Fruit fly (Drosophila melanogaster) whole organism, prepupa: Measurements from ENCODE around the gene bb8.

ENCODE experiments used
- CG10631 ChIP-seq: fragments of 200-800 bp; sonication (Bioruptor generic); optimal IDR thresholded peaks from 2 replicates; lab custom pipeline; 2016; ENCODE audit warnings: missing biosample characterization, missing genetic modification characterization
- CG11294 ChIP-seq: fragments of 200-800 bp; sonication (Bioruptor generic); IDR thresholded peaks from 2 replicates; pipeline ENCODE4 v1.3.6; 2022; ENCODE audit warnings: missing biosample characterization, missing genetic modification characterization
- CG11762 ChIP-seq: fragments of 200-800 bp; sonication (Bioruptor generic); optimal IDR thresholded peaks from 3 replicates; lab custom pipeline; 2016; ENCODE audit warnings: missing biosample characterization, missing genetic modification characterization; ENCODE audit not compliant: insufficient read depth
- CG15336 ChIP-seq: fragments of 200-800 bp; sonication (Bioruptor generic); IDR thresholded peaks from 2 replicates; pipeline ENCODE4 v1.3.6; 2022; ENCODE audit warnings: missing biosample characterization, missing genetic modification characterization
- CG1621 ChIP-seq: fragments of 200-800 bp; sonication (Bioruptor generic); optimal IDR thresholded peaks from 3 replicates; lab custom pipeline; 2018; ENCODE audit warnings: missing biosample characterization, mild to moderate bottlenecking, missing genetic modification characterization
- CG31627 ChIP-seq: fragments of 200-800 bp; sonication (Bioruptor generic); optimal IDR thresholded peaks from 3 replicates; lab custom pipeline; 2016; ENCODE audit warnings: missing biosample characterization, missing genetic modification characterization
- CG32006 ChIP-seq: fragments of 200-800 bp; sonication (Bioruptor generic); optimal IDR thresholded peaks from 3 replicates; lab custom pipeline; 2017; ENCODE audit warnings: missing biosample characterization, mild to moderate bottlenecking, missing genetic modification characterization
- CG34406 ChIP-seq: fragments of 200-800 bp; sonication (Bioruptor generic); optimal IDR thresholded peaks from 3 replicates; lab custom pipeline; 2016; ENCODE audit warnings: missing biosample characterization, missing genetic modification characterization
- CG3919 ChIP-seq: fragments of 200-800 bp; sonication (Bioruptor generic); optimal IDR thresholded peaks from 3 replicates; lab custom pipeline; 2016; ENCODE audit warnings: missing biosample characterization, missing genetic modification characterization
- CG4318 ChIP-seq: fragments of 200-800 bp; sonication (Bioruptor generic); optimal IDR thresholded peaks from 3 replicates; lab custom pipeline; 2017; ENCODE audit warnings: missing biosample characterization, mild to moderate bottlenecking, missing genetic modification characterization
- CG6163 ChIP-seq: fragments of 200-800 bp; sonication (Bioruptor generic); IDR thresholded peaks from 3 replicates; pipeline ENCODE4 v1.3.6; 2022; ENCODE audit warnings: missing biosample characterization, missing genetic modification characterization
- CG6276 ChIP-seq: fragments of 200-800 bp; sonication (Bioruptor generic); optimal IDR thresholded peaks from 2 replicates; lab custom pipeline; 2017; ENCODE audit warnings: missing biosample characterization, mild to moderate bottlenecking, missing genetic modification characterization
- CG6792 ChIP-seq: fragments of 200-800 bp; sonication (Bioruptor generic); optimal IDR thresholded peaks from 3 replicates; lab custom pipeline; 2016; ENCODE audit warnings: missing biosample characterization, missing genetic modification characterization
- CG6854 ChIP-seq: fragments of 200-800 bp; sonication (Bioruptor generic); optimal IDR thresholded peaks from 2 replicates; lab custom pipeline; 2017; ENCODE audit warnings: missing biosample characterization, mild to moderate bottlenecking, missing genetic modification characterization
- CG8632 ChIP-seq: fragments of 200-800 bp; sonication (Bioruptor generic); optimal IDR thresholded peaks from 3 replicates; lab custom pipeline; 2016; ENCODE audit warnings: missing biosample characterization, missing genetic modification characterization
- CG9139 ChIP-seq: fragments of 200-800 bp; sonication (Bioruptor generic); optimal IDR thresholded peaks from 3 replicates; lab custom pipeline; 2017; ENCODE audit warnings: missing biosample characterization, mild to moderate bottlenecking, missing genetic modification characterization
- Eip75B ChIP-seq: fragments of 200-800 bp; sonication (Bioruptor generic); optimal IDR thresholded peaks from 3 replicates; lab custom pipeline; 2016; ENCODE audit warnings: missing biosample characterization, missing genetic modification characterization
- Eip78C ChIP-seq: fragments of 200-800 bp; sonication (Bioruptor generic); peaks from one replicate; lab custom pipeline; 2016; ENCODE audit warnings: missing biosample characterization, missing genetic modification characterization
- Ets21C ChIP-seq: fragments of 200-800 bp; sonication (Bioruptor generic); optimal IDR thresholded peaks from 3 replicates; lab custom pipeline; 2016; ENCODE audit warnings: missing biosample characterization, missing genetic modification characterization
- Ets96B ChIP-seq: fragments of 200-800 bp; optimal IDR thresholded peaks from 2 replicates; lab custom pipeline; 2019; ENCODE audit warnings: missing biosample characterization, mild to moderate bottlenecking, missing genetic modification characterization, moderate library complexity
- Gug ChIP-seq: fragments of 200-800 bp; sonication (Bioruptor generic); IDR thresholded peaks from 2 replicates; pipeline ENCODE4 v1.3.6; 2022; ENCODE audit warnings: missing biosample characterization, missing genetic modification characterization
- Hr39 ChIP-seq: fragments of 200-800 bp; sonication (Bioruptor generic); optimal IDR thresholded peaks from 2 replicates; lab custom pipeline; 2016; ENCODE audit warnings: missing biosample characterization, missing genetic modification characterization
- Hr4 ChIP-seq: fragments of 200-800 bp; sonication (Bioruptor generic); optimal IDR thresholded peaks from 3 replicates; lab custom pipeline; 2016; ENCODE audit warnings: missing biosample characterization, missing genetic modification characterization
- Met ChIP-seq: fragments of 200-800 bp; sonication (Bioruptor generic); optimal IDR thresholded peaks from 3 replicates; lab custom pipeline; 2016; ENCODE audit warnings: missing biosample characterization, missing genetic modification characterization
- OdsH ChIP-seq: fragments of 200-800 bp; sonication (Bioruptor generic); optimal IDR thresholded peaks from 3 replicates; lab custom pipeline; 2016; ENCODE audit warnings: missing biosample characterization, missing genetic modification characterization
- Smox ChIP-seq: fragments of 200-800 bp; sonication (Bioruptor generic); optimal IDR thresholded peaks from 3 replicates; lab custom pipeline; 2016; ENCODE audit warnings: missing biosample characterization, missing genetic modification characterization
- Sox102F ChIP-seq: fragments of 200-800 bp; sonication (Bioruptor generic); optimal IDR thresholded peaks from 2 replicates; lab custom pipeline; 2016; ENCODE audit warnings: missing biosample characterization, mild to moderate bottlenecking, missing genetic modification characterization
- Sox14 ChIP-seq: fragments of 200-800 bp; sonication (Bioruptor generic); optimal IDR thresholded peaks from 3 replicates; lab custom pipeline; 2016; ENCODE audit warnings: missing biosample characterization, missing genetic modification characterization
- Sox15 ChIP-seq: fragments of 200-800 bp; sonication (Bioruptor generic); optimal IDR thresholded peaks from 3 replicates; lab custom pipeline; 2016; ENCODE audit warnings: missing biosample characterization, missing genetic modification characterization
- achi ChIP-seq: fragments of 200-800 bp; sonication (Bioruptor generic); optimal IDR thresholded peaks from 3 replicates; lab custom pipeline; 2016; ENCODE audit warnings: missing biosample characterization, missing genetic modification characterization
- acj6 ChIP-seq: fragments of 200-800 bp; sonication (Bioruptor generic); optimal IDR thresholded peaks from 3 replicates; lab custom pipeline; 2016; ENCODE audit warnings: missing biosample characterization, missing genetic modification characterization
- cyc ChIP-seq: fragments of 200-800 bp; sonication (Bioruptor generic); optimal IDR thresholded peaks from 3 replicates; lab custom pipeline; 2016; ENCODE audit warnings: missing biosample characterization, missing genetic modification characterization
- dac ChIP-seq: fragments of 200-800 bp; sonication (Bioruptor generic); optimal IDR thresholded peaks from 2 replicates; lab custom pipeline; 2017; ENCODE audit warnings: missing biosample characterization, mild to moderate bottlenecking, missing genetic modification characterization
- dsx ChIP-seq: fragments of 200-800 bp; optimal IDR thresholded peaks from 3 replicates; lab custom pipeline; 2019; ENCODE audit warnings: missing biosample characterization, mild to moderate bottlenecking, missing genetic modification characterization, moderate library complexity; ENCODE audit not compliant: poor library complexity, severe bottlenecking
- eg ChIP-seq: fragments of 200-800 bp; sonication (Bioruptor generic); IDR thresholded peaks from 3 replicates; pipeline ENCODE4 v1.3.6; 2022; ENCODE audit warnings: missing biosample characterization, missing genetic modification characterization
- esn ChIP-seq: fragments of 200-800 bp; sonication (Bioruptor generic); optimal IDR thresholded peaks from 2 replicates; lab custom pipeline; 2016; ENCODE audit warnings: missing biosample characterization, mild to moderate bottlenecking, missing genetic modification characterization, moderate library complexity
- fd59A ChIP-seq: fragments of 200-800 bp; sonication (Bioruptor generic); optimal IDR thresholded peaks from 2 replicates; lab custom pipeline; 2017; ENCODE audit warnings: missing biosample characterization, mild to moderate bottlenecking, missing genetic modification characterization, missing genetic modification reagents
- lz ChIP-seq: fragments of 200-800 bp; sonication (Bioruptor generic); optimal IDR thresholded peaks from 3 replicates; lab custom pipeline; 2016; ENCODE audit warnings: missing biosample characterization, missing genetic modification characterization
- net ChIP-seq: fragments of 200-800 bp; sonication (Bioruptor generic); optimal IDR thresholded peaks from 3 replicates; lab custom pipeline; 2016; ENCODE audit warnings: missing biosample characterization, missing genetic modification characterization
- pdm3 ChIP-seq: fragments of 200-800 bp; sonication (Bioruptor generic); optimal IDR thresholded peaks from 3 replicates; lab custom pipeline; 2016; ENCODE audit warnings: missing biosample characterization, missing genetic modification characterization
- salr ChIP-seq, 2 experiments: fragments of 200-800 bp; sonication (Bioruptor generic); optimal IDR thresholded peaks; 3 replicates each; lab custom pipeline; 2016 to 2018; ENCODE audit warnings: missing biosample characterization in 2 of 2, missing genetic modification characterization in 2 of 2, mild to moderate bottlenecking in 1 of 2
- spab ChIP-seq: fragments of 200-800 bp; sonication (Bioruptor generic); optimal IDR thresholded peaks from 2 replicates; lab custom pipeline; 2017; ENCODE audit warnings: missing biosample characterization, mild to moderate bottlenecking, missing genetic modification characterization, missing genetic modification reagents
- ss ChIP-seq, 2 experiments: fragments of 200-800 bp; sonication (Bioruptor generic); optimal IDR thresholded peaks; 2 replicates in 1 of 2; 3 replicates in 1 of 2; lab custom pipeline; 2017 to 2018; ENCODE audit warnings: mild to moderate bottlenecking in 2 of 2, missing biosample characterization in 2 of 2, missing genetic modification characterization in 2 of 2, moderate library complexity in 1 of 2
- svp ChIP-seq: fragments of 200-800 bp; sonication (Bioruptor generic); peaks from one replicate; lab custom pipeline; 2016; ENCODE audit warnings: missing biosample characterization, missing genetic modification characterization
- topi ChIP-seq: fragments of 200-800 bp; sonication (Bioruptor generic); optimal IDR thresholded peaks from 3 replicates; lab custom pipeline; 2016; ENCODE audit warnings: missing biosample characterization, missing genetic modification characterization
- vri ChIP-seq: fragments of 200-800 bp; sonication (Bioruptor generic); optimal IDR thresholded peaks from 3 replicates; lab custom pipeline; 2016; ENCODE audit warnings: missing biosample characterization, mild to moderate bottlenecking, missing genetic modification characterization

The bb8 gene

dm6 chr3R:23300091-23300918 lies 10.3 kb upstream of the bb8 start (continued):
- TF ChIP-seq Sox14, result peak; percentile 39
- no peak for TF ChIP-seq Smox (GFP tag; lab: Kevin White, UChicago)
- TF ChIP-seq CG8632 (GFP tag; lab: Kevin White, UChicago), result peak; percentile 47
- peak; percentile 41 for TF ChIP-seq Ets96B
- TF ChIP-seq CG9139 (GFP tag; lab: Kevin White, UChicago), result no peak
- peak; percentile 38 for TF ChIP-seq CG32006 (GFP tag; lab: Kevin White, UChicago)
- no peak for TF ChIP-seq CG6854 (GFP tag; lab: Kevin White, UChicago)
- no peak for TF ChIP-seq dac (GFP tag; lab: Kevin White, UChicago)
- peak; percentile 13 for TF ChIP-seq Sox15
- no peak for TF ChIP-seq dsx (GFP tag; lab: Kevin White, UChicago)
- peak; percentile 64 for TF ChIP-seq Hr39 (GFP tag; lab: Kevin White, UChicago)
- TF ChIP-seq Met (GFP tag; lab: Kevin White, UChicago), result peak; percentile 65
- no peak for TF ChIP-seq spab (GFP tag; lab: Kevin White, UChicago)
- no peak for TF ChIP-seq ss (GFP tag; optimal IDR thresholded peaks at IDR 0.05; lab: Kevin White, UChicago)
- TF ChIP-seq Hr4 (GFP tag; lab: Kevin White, UChicago), result peak; percentile 6
- no peak for TF ChIP-seq fd59A (GFP tag; lab: Kevin White, UChicago)
- peak; percentile 51 for TF ChIP-seq lz (GFP tag; lab: Kevin White, UChicago)
- no peak for TF ChIP-seq CG4318
- peak; percentile 38; the same call in 1 of the 2 replicates for TF ChIP-seq CG15336 (GFP tag; lab: Robert Waterston, UW)
- peak; percentile 52 for TF ChIP-seq CG10631 (GFP tag; lab: Kevin White, UChicago)
- no peak for TF ChIP-seq eg (GFP tag; lab: Robert Waterston, UW)
- peak; percentile 18 for TF ChIP-seq net (GFP tag; lab: Kevin White, UChicago)
- no peak for TF ChIP-seq Gug (GFP tag; lab: Robert Waterston, UW)
- no peak for TF ChIP-seq CG6276 (GFP tag; lab: Kevin White, UChicago)
- TF ChIP-seq CG6792 (GFP tag; lab: Kevin White, UChicago), result peak; percentile 67
- no peak for TF ChIP-seq CG11762

dm6 chr3R:23297132-23297862 lies 7.3 kb upstream of the bb8 start:
- TF ChIP-seq CG10631 (GFP tag; lab: Kevin White, UChicago), result peak; percentile 44
- TF ChIP-seq salr (GFP tag; optimal IDR thresholded peaks at IDR 0.05; lab: Kevin White, UChicago), result no peak
- peak; percentile 31 for TF ChIP-seq CG8632 (GFP tag; lab: Kevin White, UChicago)
- TF ChIP-seq CG31627, result peak; percentile 53
- peak; percentile 82 for TF ChIP-seq esn (GFP tag; lab: Kevin White, UChicago)
- TF ChIP-seq topi, result peak; percentile 59
- TF ChIP-seq Ets21C (GFP tag; lab: Kevin White, UChicago), result peak; percentile 35
- TF ChIP-seq CG1621, result no peak
- TF ChIP-seq vri (GFP tag; lab: Kevin White, UChicago), result peak; percentile 37
- peak; percentile 30 for TF ChIP-seq OdsH
- TF ChIP-seq CG6163 (GFP tag; lab: Robert Waterston, UW), result peak; percentile 40; the same call in 2 of the 3 replicates
- peak; percentile 13 for TF ChIP-seq Sox14
- peak; percentile 34 for TF ChIP-seq Eip75B (GFP tag; lab: Kevin White, UChicago)
- TF ChIP-seq lz (GFP tag; lab: Kevin White, UChicago), result peak; percentile 50
- peak; percentile 49 for TF ChIP-seq pdm3 (GFP tag; lab: Kevin White, UChicago)
- peak; percentile 65 for TF ChIP-seq cyc (GFP tag; lab: Kevin White, UChicago)
- peak; percentile 47 for TF ChIP-seq acj6 (GFP tag; lab: Kevin White, UChicago)
- TF ChIP-seq achi, result peak; percentile 38
- peak; percentile 75 for TF ChIP-seq Eip78C
- TF ChIP-seq Met (GFP tag; lab: Kevin White, UChicago), result peak; percentile 74
- no peak for TF ChIP-seq spab (GFP tag; lab: Kevin White, UChicago)
- peak; percentile 43 for TF ChIP-seq CG3919 (GFP tag; lab: Kevin White, UChicago)
- TF ChIP-seq CG6792 (GFP tag; lab: Kevin White, UChicago), result peak; percentile 43
- no peak for TF ChIP-seq CG11294 (GFP tag; lab: Robert Waterston, UW)
- peak; percentile 51 for TF ChIP-seq Sox102F (GFP tag; lab: Kevin White, UChicago)
- peak; percentile 52 for TF ChIP-seq Smox (GFP tag; lab: Kevin White, UChicago)
- peak; percentile 53 for TF ChIP-seq Hr39 (GFP tag; lab: Kevin White, UChicago)
- peak; percentile 34 for TF ChIP-seq CG34406
- TF ChIP-seq ss (GFP tag; optimal IDR thresholded peaks at IDR 0.05; lab: Kevin White, UChicago), result peak in 1 of 2 experiments; percentile 17
- TF ChIP-seq net (GFP tag; lab: Kevin White, UChicago), result no peak
- no peak for TF ChIP-seq svp
